Fruit fly (Drosophila melanogaster) whole organism, embryonic: ENCODE results near the gene CG10621.
A peak's percentile ranks its signal among the peaks of the same experiment; 100 is the strongest.

ENCODE experiments used
- Ada2b ChIP-seq: fragments of 200-800 bp; sonication (Bioruptor generic); IDR thresholded peaks from 2 replicates; pipeline ENCODE4 v1.3.6; 2022; ENCODE audit warnings: missing biosample characterization, missing genetic modification characterization
- Atf6 ChIP-seq: fragments of 200-800 bp; sonication (Bioruptor generic); IDR thresholded peaks from 2 replicates; pipeline ENCODE4 v1.3.6; 2022; ENCODE audit warnings: missing biosample characterization, missing genetic modification characterization
- Awh ChIP-seq: fragments of 200-800 bp; sonication (Bioruptor generic); IDR thresholded peaks from 2 replicates; pipeline ENCODE4, ENCODE4 v1.3.6; 2022; ENCODE audit warnings: missing biosample characterization, missing genetic modification characterization
- CG10959 ChIP-seq: fragments of 200-800 bp; sonication (Bioruptor generic); IDR thresholded peaks from 2 replicates; pipeline ENCODE4 v1.3.6; 2022; ENCODE audit warnings: missing biosample characterization, missing genetic modification characterization
- CG11504 ChIP-seq: fragments of 200-800 bp; sonication (Bioruptor generic); optimal IDR thresholded peaks from 3 replicates; lab custom pipeline; 2019; ENCODE audit warnings: missing biosample characterization, mild to moderate bottlenecking, missing genetic modification characterization, moderate library complexity
- CG11695 ChIP-seq: fragments of 200-800 bp; sonication (Bioruptor generic); IDR thresholded peaks from 3 replicates; pipeline ENCODE4 v1.3.6; 2022; ENCODE audit warnings: missing biosample characterization, missing genetic modification characterization
- CG11723 ChIP-seq: fragments of 200-800 bp; sonication (Bioruptor generic); optimal IDR thresholded peaks from 2 replicates; lab custom pipeline; 2017; ENCODE audit warnings: missing biosample characterization, mild to moderate bottlenecking, missing genetic modification characterization
- CG1233 ChIP-seq: fragments of 200-800 bp; sonication (Bioruptor generic); optimal IDR thresholded peaks from 4 replicates; lab custom pipeline; 2018; ENCODE audit warnings: missing biosample characterization, mild to moderate bottlenecking, missing genetic modification characterization
- CG18476 ChIP-seq: fragments of 200-800 bp; sonication (Bioruptor generic); optimal IDR thresholded peaks from 2 replicates; lab custom pipeline; 2016; ENCODE audit warnings: missing biosample characterization, mild to moderate bottlenecking, missing genetic modification characterization
- CG2202 ChIP-seq: fragments of 200-800 bp; sonication (Bioruptor generic); optimal IDR thresholded peaks from 2 replicates; lab custom pipeline; 2018; ENCODE audit warnings: missing biosample characterization, mild to moderate bottlenecking, missing genetic modification characterization
- CG2875 ChIP-seq: fragments of 200-800 bp; sonication (Bioruptor generic); optimal IDR thresholded peaks from 2 replicates; lab custom pipeline; 2017; ENCODE audit warnings: missing biosample characterization, mild to moderate bottlenecking, missing genetic modification characterization, missing genetic modification reagents
- CG30431 ChIP-seq: fragments of 200-800 bp; sonication (Bioruptor generic); optimal IDR thresholded peaks from 2 replicates; lab custom pipeline; 2017; ENCODE audit warnings: missing biosample characterization, missing genetic modification characterization
- CG31224 ChIP-seq: fragments of 200-800 bp; sonication (Bioruptor generic); IDR thresholded peaks from 2 replicates; pipeline ENCODE4 v1.3.6; 2022; ENCODE audit warnings: missing biosample characterization, missing genetic modification characterization
- CG32772 ChIP-seq: fragments of 200-800 bp; sonication (Bioruptor generic); IDR thresholded peaks from 2 replicates; pipeline ENCODE4 v1.3.6; 2022; ENCODE audit warnings: missing biosample characterization, missing genetic modification characterization
- CG4820 ChIP-seq: fragments of 200-800 bp; sonication (Bioruptor generic); optimal IDR thresholded peaks from 3 replicates; lab custom pipeline; 2016; ENCODE audit warnings: missing biosample characterization, missing genetic modification characterization
- CG6175 ChIP-seq: fragments of 200-800 bp; sonication (Bioruptor generic); IDR thresholded peaks from 3 replicates; pipeline ENCODE4 v1.3.6; 2022; ENCODE audit warnings: missing biosample characterization, missing genetic modification characterization
- CG9609 ChIP-seq: fragments of 200-800 bp; sonication (Bioruptor generic); optimal IDR thresholded peaks from 3 replicates; lab custom pipeline; 2016; ENCODE audit warnings: missing biosample characterization, missing genetic modification characterization
- D ChIP-seq, 2 experiments: fragments of 200-800 bp in 1 of 2; fragments of >200 bp in 1 of 2; sonication (Bioruptor generic) in 1 of 2; optimal IDR thresholded peaks; 2 replicates in 1 of 2; 3 replicates in 1 of 2; lab custom pipeline; 2017; ENCODE audit warnings: mild to moderate bottlenecking in 1 of 2, missing biosample characterization in 1 of 2, missing genetic modification characterization in 1 of 2, missing genetic modification reagents in 1 of 2
- Dad ChIP-seq: fragments of 200-800 bp; sonication (Bioruptor generic); optimal IDR thresholded peaks from 3 replicates; lab custom pipeline; 2016; ENCODE audit warnings: missing biosample characterization, missing genetic modification characterization
- Dfd ChIP-seq, 2 experiments: fragments of >200 bp; optimal IDR thresholded peaks; 2 replicates each; lab custom pipeline; 2017; ENCODE audit warnings: missing biosample characterization in 2 of 2, missing genetic modification characterization in 2 of 2
- ERR ChIP-seq: fragments of 200-800 bp; sonication (Bioruptor generic); optimal IDR thresholded peaks from 2 replicates; lab custom pipeline; 2016; ENCODE audit warnings: missing biosample characterization, missing genetic modification characterization
- HLH3B ChIP-seq: fragments of 200-800 bp; sonication (Bioruptor generic); IDR thresholded peaks from 2 replicates; pipeline ENCODE4 v1.3.6; 2022; ENCODE audit warnings: missing biosample characterization, missing genetic modification characterization
- Lhr ChIP-seq: fragments of 200-800 bp; sonication (Bioruptor generic); optimal IDR thresholded peaks from 3 replicates; lab custom pipeline; 2017; ENCODE audit warnings: mild to moderate bottlenecking, missing biosample characterization, missing genetic modification reagents, missing genetic modification characterization
- MBD-R2 ChIP-seq: fragments of 200-800 bp; sonication (Bioruptor generic); IDR thresholded peaks from 2 replicates; pipeline ENCODE4 v1.3.6; 2022; ENCODE audit warnings: missing biosample characterization, missing genetic modification characterization
- MESR4 ChIP-seq: fragments of 200-800 bp; sonication (Bioruptor generic); optimal IDR thresholded peaks from 2 replicates; lab custom pipeline; 2018; ENCODE audit warnings: missing biosample characterization, mild to moderate bottlenecking, missing genetic modification characterization, moderate library complexity
- Ptx1 ChIP-seq: fragments of 200-800 bp; sonication (Bioruptor generic); IDR thresholded peaks from 2 replicates; pipeline ENCODE4 v1.3.6; 2022; ENCODE audit warnings: missing biosample characterization, missing genetic modification characterization
- Stat92E ChIP-seq, 3 experiments: fragments of >200 bp in 2 of 3; fragments of 200-800 bp in 1 of 3; sonication (Bioruptor generic) in 1 of 3; optimal IDR thresholded peaks; 2 replicates each; lab custom pipeline; 2017 to 2019; ENCODE audit warnings: missing biosample characterization in 3 of 3, missing genetic modification characterization in 3 of 3, mild to moderate bottlenecking in 1 of 3, moderate library complexity in 1 of 3
- abd-A ChIP-seq: fragments of 200-800 bp; sonication (Bioruptor generic); optimal IDR thresholded peaks from 3 replicates; lab custom pipeline; 2019; ENCODE audit warnings: missing biosample characterization, mild to moderate bottlenecking, missing genetic modification characterization, moderate library complexity
- ato ChIP-seq: fragments of 200-800 bp; sonication (Bioruptor generic); IDR thresholded peaks from 2 replicates; pipeline ENCODE4 v1.3.6; 2022; ENCODE audit warnings: missing biosample characterization, missing genetic modification characterization; ENCODE audit not compliant: partially characterized antibody
- bbx ChIP-seq: fragments of 200-800 bp; sonication (Bioruptor generic); IDR thresholded peaks from 2 replicates; pipeline ENCODE4 v1.3.6; 2022; ENCODE audit warnings: missing biosample characterization, missing genetic modification characterization; ENCODE audit not compliant: partially characterized antibody
- cato ChIP-seq: fragments of 200-800 bp; sonication (Bioruptor generic); optimal IDR thresholded peaks from 2 replicates; lab custom pipeline; 2016; ENCODE audit warnings: missing biosample characterization, missing genetic modification characterization, borderline replicate concordance
- chinmo ChIP-seq: fragments of 200-800 bp; sonication (Bioruptor generic); IDR thresholded peaks from 4 replicates; pipeline ENCODE4 v1.3.6; 2022; ENCODE audit warnings: missing biosample characterization, missing genetic modification characterization; ENCODE audit not compliant: partially characterized antibody
- crc ChIP-seq: fragments of 200-800 bp; sonication (Bioruptor generic); optimal IDR thresholded peaks from 2 replicates; lab custom pipeline; 2016; ENCODE audit warnings: missing biosample characterization, missing genetic modification characterization
- da ChIP-seq: fragments of 200-800 bp; sonication (Bioruptor generic); optimal IDR thresholded peaks from 2 replicates; lab custom pipeline; 2016; ENCODE audit warnings: missing biosample characterization, missing genetic modification characterization
- dati ChIP-seq: fragments of 200-800 bp; sonication (Bioruptor generic); IDR thresholded peaks from 2 replicates; pipeline ENCODE4 v1.3.6; 2022; ENCODE audit warnings: missing biosample characterization, missing genetic modification characterization
- dysf ChIP-seq: fragments of 200-800 bp; sonication (Bioruptor generic); IDR thresholded peaks from 3 replicates; pipeline ENCODE4 v1.3.6; 2022; ENCODE audit warnings: missing biosample characterization, missing genetic modification characterization
- emc ChIP-seq: fragments of 200-800 bp; sonication (Bioruptor generic); optimal IDR thresholded peaks from 2 replicates; lab custom pipeline; 2016; ENCODE audit warnings: missing biosample characterization, missing genetic modification characterization
- esg ChIP-seq: fragments of 200-800 bp; sonication (Bioruptor generic); conservative IDR thresholded peaks from 2 replicates; pipeline ENCODE4 v1.3.6; 2022; ENCODE audit warnings: missing biosample characterization, missing genetic modification characterization
- fd96Cb ChIP-seq: fragments of 200-800 bp; sonication (Bioruptor generic); optimal IDR thresholded peaks from 2 replicates; lab custom pipeline; 2018; ENCODE audit warnings: missing biosample characterization, mild to moderate bottlenecking, missing genetic modification characterization, moderate library complexity
- jumu ChIP-seq: fragments of 200-800 bp; sonication (Bioruptor generic); optimal IDR thresholded peaks from 3 replicates; lab custom pipeline; 2016; ENCODE audit warnings: missing biosample characterization, missing genetic modification characterization
- mirr ChIP-seq: fragments of 200-800 bp; sonication (Bioruptor generic); optimal IDR thresholded peaks from 3 replicates; lab custom pipeline; 2018; ENCODE audit warnings: missing biosample characterization, mild to moderate bottlenecking, missing genetic modification characterization
- nerfin-2 ChIP-seq: fragments of 200-800 bp; sonication (Bioruptor generic); IDR thresholded peaks from 2 replicates; pipeline ENCODE4 v1.3.6; 2022; ENCODE audit warnings: missing biosample characterization, missing genetic modification characterization; ENCODE audit not compliant: partially characterized antibody
- p53 ChIP-seq: fragments of 200-800 bp; sonication (Bioruptor generic); optimal IDR thresholded peaks from 2 replicates; lab custom pipeline; 2016; ENCODE audit warnings: missing biosample characterization, missing genetic modification characterization
- pho ChIP-seq: fragments of 200-800 bp; sonication (Bioruptor generic); optimal IDR thresholded peaks from 2 replicates; lab custom pipeline; 2016; ENCODE audit warnings: missing biosample characterization, missing genetic modification characterization
- phol ChIP-seq: fragments of 200-800 bp; sonication (Bioruptor generic); optimal IDR thresholded peaks from 3 replicates; lab custom pipeline; 2018; ENCODE audit warnings: missing biosample characterization, mild to moderate bottlenecking, missing genetic modification characterization, moderate library complexity
- pita ChIP-seq: fragments of 200-800 bp; sonication (Bioruptor generic); optimal IDR thresholded peaks from 2 replicates; lab custom pipeline; 2017; ENCODE audit warnings: missing biosample characterization, mild to moderate bottlenecking, missing genetic modification characterization
- sim ChIP-seq: fragments of 200-800 bp; sonication (Bioruptor generic); IDR thresholded peaks from 2 replicates; pipeline ENCODE4 v1.3.6; 2022; ENCODE audit warnings: missing biosample characterization, missing genetic modification characterization
- stc ChIP-seq: fragments of 200-800 bp; sonication (Bioruptor generic); IDR thresholded peaks from 2 replicates; pipeline ENCODE4 v1.3.6; 2022; ENCODE audit warnings: missing biosample characterization, missing genetic modification characterization
- tgo ChIP-seq: fragments of 200-800 bp; sonication (Bioruptor generic); IDR thresholded peaks from 3 replicates; pipeline ENCODE4 v1.3.6; 2022; ENCODE audit warnings: missing biosample characterization, missing genetic modification characterization
- wdn ChIP-seq: fragments of 200-800 bp; sonication (Bioruptor generic); IDR thresholded peaks from 2 replicates; pipeline ENCODE4 v1.3.6; 2022; ENCODE audit warnings: missing biosample characterization, missing genetic modification characterization
- z ChIP-seq: fragments of 200-800 bp; sonication (Bioruptor generic); IDR thresholded peaks from 3 replicates; pipeline ENCODE4 v1.3.6; 2022; ENCODE audit warnings: missing biosample characterization, missing genetic modification characterization

The CG10621 gene

dm6 chr2L:18906615-18907014 is 47.6 kb downstream of the CG10621 start (continued):
- TF ChIP-seq Awh (GFP tag; lab: Robert Waterston, UW), result no peak
- no peak for TF ChIP-seq Dfd (GFP tag; optimal IDR thresholded peaks at IDR 0.05; lab: Kevin White, UChicago)
- TF ChIP-seq ato (GFP tag; lab: Robert Waterston, UW), result no peak
- no peak for TF ChIP-seq p53 (GFP tag; lab: Kevin White, UChicago)
- TF ChIP-seq esg, result peak; percentile 18; the same call in 1 of the 2 replicates
- peak; percentile 60; the same call in 2 of the 3 replicates for TF ChIP-seq dysf (GFP tag; lab: Robert Waterston, UW)
- no peak for TF ChIP-seq bbx
- no peak for TF ChIP-seq cato (GFP tag; lab: Kevin White, UChicago)
- TF ChIP-seq z, result no peak
- TF ChIP-seq phol (tag; lab: Kevin White, UChicago), result peak; percentile 67
- TF ChIP-seq abd-A (tag; lab: Kevin White, UChicago), result no peak
- TF ChIP-seq CG32772, result peak; percentile 48; the same call in 1 of the 2 replicates
- no peak for TF ChIP-seq CG11723 (GFP tag; lab: Kevin White, UChicago)
- no peak for TF ChIP-seq Ada2b (GFP tag; lab: Robert Waterston, UW)
- no peak for TF ChIP-seq CG9609 (GFP tag; lab: Kevin White, UChicago)
- peak; percentile 5 for TF ChIP-seq CG1233 (GFP tag; lab: Kevin White, UChicago)
- TF ChIP-seq MESR4, result no peak
- peak; percentile 45; the same call in 1 of the 2 replicates for TF ChIP-seq stc (GFP tag; lab: Robert Waterston, UW)
- TF ChIP-seq CG10959, result peak; percentile 57
- TF ChIP-seq Stat92E (GFP tag; optimal IDR thresholded peaks at IDR 0.05; lab: Kevin White, UChicago), result no peak
- TF ChIP-seq jumu, result no peak
- TF ChIP-seq Lhr, result no peak
- no peak for TF ChIP-seq da (GFP tag; lab: Kevin White, UChicago)
- TF ChIP-seq MBD-R2 (GFP tag; lab: Robert Waterston, UW), result no peak
- TF ChIP-seq ERR (GFP tag; lab: Kevin White, UChicago), result no peak
- no peak for TF ChIP-seq D (optimal IDR thresholded peaks at IDR 0.05; lab: Kevin White, UChicago)
- TF ChIP-seq D (GFP tag; optimal IDR thresholded peaks at IDR 0.05; lab: Kevin White, UChicago), result peak; percentile 61
- peak; percentile 13 for TF ChIP-seq CG4820
- no peak for TF ChIP-seq CG30431 (GFP tag; lab: Kevin White, UChicago)
- no peak for TF ChIP-seq CG31224 (GFP tag; lab: Robert Waterston, UW)
- TF ChIP-seq Dad (GFP tag; lab: Kevin White, UChicago), result no peak
- no peak for TF ChIP-seq mirr (GFP tag; lab: Kevin White, UChicago)
- TF ChIP-seq CG6175 (GFP tag; lab: Robert Waterston, UW), result no peak
- TF ChIP-seq fd96Cb (tag; lab: Kevin White, UChicago), result peak; percentile 70
- no peak for TF ChIP-seq nerfin-2
- no peak for TF ChIP-seq Atf6 (GFP tag; lab: Robert Waterston, UW)
- peak; percentile 20; the same call in 1 of the 3 replicates for TF ChIP-seq tgo (GFP tag; lab: Robert Waterston, UW)
- no peak for TF ChIP-seq crc
- TF ChIP-seq chinmo (GFP tag; lab: Robert Waterston, UW), result no peak
- peak; percentile 64 for TF ChIP-seq Ptx1 (GFP tag; lab: Robert Waterston, UW)
- TF ChIP-seq CG11695 (GFP tag; lab: Robert Waterston, UW), result no peak
- peak; percentile 20 for TF ChIP-seq CG2875 (GFP tag; lab: Kevin White, UChicago)
- no peak for TF ChIP-seq pita
- TF ChIP-seq pho, result no peak
- peak; percentile 59; the same call in 1 of the 2 replicates for TF ChIP-seq sim (GFP tag; lab: Robert Waterston, UW)
- TF ChIP-seq CG11504 (tag; lab: Kevin White, UChicago), result peak; percentile 66
- TF ChIP-seq dati (GFP tag; lab: Robert Waterston, UW), result no peak
- TF ChIP-seq HLH3B (GFP tag; lab: Robert Waterston, UW), result peak; percentile 36; the same call in 1 of the 2 replicates
- no peak for TF ChIP-seq CG2202 (tag; lab: Kevin White, UChicago)
- TF ChIP-seq emc (GFP tag; lab: Kevin White, UChicago), result no peak
- TF ChIP-seq wdn (GFP tag; lab: Robert Waterston, UW), result no peak
- TF ChIP-seq CG18476, result no peak
